Worm (Caenorhabditis elegans): ENCODE results near the gene F46G10.2.

- TF ChIP-seq fos-1 (tag; optimal IDR thresholded peaks at IDR 0.05) = no peak
- TF ChIP-seq lin-15B (tag; optimal IDR thresholded peaks at IDR 0.05) = no peak
- no peak for TF ChIP-seq ama-1 (optimal IDR thresholded peaks at IDR 0.05)
- TF ChIP-seq aly-2 (tag; optimal IDR thresholded peaks at IDR 0.05) = no peak
- TF ChIP-seq nhr-237 (tag; optimal IDR thresholded peaks at IDR 0.05) = no peak
These were observed 29.4 kb downstream of the F46G10.2 start for ce11 chrX:13352164-13352563.
